Fruit fly (Drosophila melanogaster): Measurements from ENCODE around the gene Grp170.
A peak's percentile ranks its signal among the peaks of the same experiment; 100 is the strongest.

Grp170 gene

dm6 chrX:2306307-2306706 is 31.4 kb upstream of the Grp170 start:
- TF ChIP-seq HmgZ (tag; optimal IDR thresholded peaks at IDR 0.05) (peak; percentile 7), CG12219 (GFP tag; optimal IDR thresholded peaks at IDR 0.05) (peak; percentile 47), luna (GFP tag; optimal IDR thresholded peaks at IDR 0.05) (no peak), CG17829 (tag; optimal IDR thresholded peaks at IDR 0.05) (peak; percentile 16), HLH4C (GFP tag; IDR thresholded peaks at IDR 0.05; ENCODE audit: partially characterized antibody) (no peak), hbn (GFP tag; IDR thresholded peaks at IDR 0.05; ENCODE audit: partially characterized antibody) (no peak), her (GFP tag; optimal IDR thresholded peaks at IDR 0.05) (peak; percentile 33), CG6654 (GFP tag; optimal IDR thresholded peaks at IDR 0.05) (peak; percentile 3), CG18599 (GFP tag; optimal IDR thresholded peaks at IDR 0.05) (peak; percentile 72), Sry-δ (GFP tag; optimal IDR thresholded peaks at IDR 0.05) (peak; percentile 16), Fer1 (GFP tag; optimal IDR thresholded peaks at IDR 0.05) (peak; percentile 59), Pdp1 (GFP tag; optimal IDR thresholded peaks at IDR 0.05) (peak in 1 of 2 experiments; percentile 40), CG2120 (GFP tag; optimal IDR thresholded peaks at IDR 0.05) (peak; percentile 45), CG15269 (tag; optimal IDR thresholded peaks at IDR 0.05) (peak; percentile 73), jigr1 (GFP tag; IDR thresholded peaks at IDR 0.05) (peak; percentile 64; the same call in 1 of the 3 replicates), ham (GFP tag; IDR thresholded peaks at IDR 0.05) (no peak), MTF-1 (GFP tag; optimal IDR thresholded peaks at IDR 0.05; ENCODE audit: borderline replicate concordance) (no peak), C15 (GFP tag; IDR thresholded peaks at IDR 0.05) (no peak), twi (tag; optimal IDR thresholded peaks at IDR 0.05) (no peak), CG32772 (GFP tag; IDR thresholded peaks at IDR 0.05) (peak; percentile 53), CG4282 (GFP tag; optimal IDR thresholded peaks at IDR 0.05) (no peak), dm (GFP tag; optimal IDR thresholded peaks at IDR 0.05) (no peak), CG9797 (GFP tag; optimal IDR thresholded peaks at IDR 0.05) (no peak), pb (GFP tag; optimal IDR thresholded peaks at IDR 0.05) (peak; percentile 50), Adf1 (GFP tag; IDR thresholded peaks at IDR 0.05) (no peak), CG6689 (GFP tag; IDR thresholded peaks at IDR 0.05) (peak; percentile 73), CG11093 (GFP tag; IDR thresholded peaks at IDR 0.05) (peak; percentile 53; the same call in 2 of the 3 replicates), CG12769 (tag; optimal IDR thresholded peaks at IDR 0.05) (peak; percentile 73), Med (GFP tag) (peak; percentile 88), Xbp1 (GFP tag; optimal IDR thresholded peaks at IDR 0.05) (peak; percentile 59), Dek (tag; optimal IDR thresholded peaks at IDR 0.05) (peak; percentile 61), sima (GFP tag; optimal IDR thresholded peaks at IDR 0.05) (no peak), CoRest (tag; optimal IDR thresholded peaks at IDR 0.05) (peak; percentile 60), Sox102F (GFP tag; optimal IDR thresholded peaks at IDR 0.05) (peak; percentile 76), sd (tag; optimal IDR thresholded peaks at IDR 0.05) (no peak), NC2β (GFP tag; optimal IDR thresholded peaks at IDR 0.05) (no peak), peb (GFP tag; IDR thresholded peaks at IDR 0.05) (no peak), GATAe (GFP tag; conservative IDR thresholded peaks at IDR 0.05) (no peak), Myb (GFP tag; optimal IDR thresholded peaks at IDR 0.05) (peak; percentile 34), MBD-R2 (GFP tag; IDR thresholded peaks at IDR 0.05) (no peak; the same call in 1 of the 2 replicates), CG16779 (GFP tag; IDR thresholded peaks at IDR 0.05) (no peak), cad (GFP tag; optimal IDR thresholded peaks at IDR 0.05) (no peak), HLH54F (GFP tag; optimal IDR thresholded peaks at IDR 0.05) (peak; percentile 41), Rfx (GFP tag; IDR thresholded peaks at IDR 0.05) (0 out of 2 replicates have a peak, but pooled peaks have one; percentile 19), cas (GFP tag; IDR thresholded peaks at IDR 0.05) (no peak), CG8290 (GFP tag; optimal IDR thresholded peaks at IDR 0.05) (no peak), CG8290 (tag; optimal IDR thresholded peaks at IDR 0.05) (peak in 1 of 2 experiments; percentile 74), esg (GFP tag; conservative IDR thresholded peaks at IDR 0.05) (peak; percentile 61), hkb (optimal IDR thresholded peaks at IDR 0.05) (no peak), hkb (GFP tag; IDR thresholded peaks at IDR 0.05) (peak; percentile 71), tap (tag; optimal IDR thresholded peaks at IDR 0.05) (peak; percentile 40), Meics (GFP tag; optimal IDR thresholded peaks at IDR 0.05) (peak; percentile 64)

All from whole organism, embryonic.